Fruit fly (Drosophila melanogaster) whole organism, larva: Measurements from ENCODE around the gene CG13045.

Source experiments
- noc ChIP-seq: fragments of 200-800 bp; sonication (Bioruptor generic); optimal IDR thresholded peaks from 3 replicates; lab custom pipeline; 2019; ENCODE audit warnings: missing biosample characterization, mild to moderate bottlenecking, missing genetic modification characterization, moderate library complexity

Gene CG13045

dm6 chr3L:16281880-16282556 is 8.7 kb downstream of the CG13045 start, which contains the start of gene CG13049:
Gene CG13049, minus strand, starts transcription at chr3L:16281930.
- no peak for TF ChIP-seq noc (tag; lab: Kevin White, UChicago)

DNA sequence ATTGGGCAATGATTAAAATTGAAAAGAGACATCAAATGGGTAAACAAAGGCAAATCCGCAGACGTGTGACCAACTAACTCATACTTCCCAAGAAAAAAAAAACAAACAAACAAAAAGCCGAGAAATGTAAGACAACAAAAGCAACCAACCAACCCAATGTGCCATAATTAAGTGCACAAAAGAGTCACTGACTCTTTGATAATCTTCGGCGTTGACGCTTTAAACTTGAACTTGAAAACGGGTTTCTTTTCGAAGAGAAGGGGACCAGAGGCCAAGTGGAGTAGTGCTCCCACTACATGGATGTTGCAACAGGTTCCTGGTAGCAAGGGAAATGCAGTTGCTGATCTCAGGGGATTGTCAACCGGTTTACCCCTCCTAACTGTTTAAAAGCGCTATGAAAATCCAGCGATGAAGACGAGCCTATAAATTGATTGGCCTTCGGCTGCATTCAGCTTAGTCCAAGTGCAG is 10.7 kb downstream of the CG13045 start, which contains the start of gene CG13064:
CG13064 (plus strand) TSS at position 418 of the 468 bp plus-strand sequence.
- TF ChIP-seq noc (tag; lab: Kevin White, UChicago), result no peak

DNA sequence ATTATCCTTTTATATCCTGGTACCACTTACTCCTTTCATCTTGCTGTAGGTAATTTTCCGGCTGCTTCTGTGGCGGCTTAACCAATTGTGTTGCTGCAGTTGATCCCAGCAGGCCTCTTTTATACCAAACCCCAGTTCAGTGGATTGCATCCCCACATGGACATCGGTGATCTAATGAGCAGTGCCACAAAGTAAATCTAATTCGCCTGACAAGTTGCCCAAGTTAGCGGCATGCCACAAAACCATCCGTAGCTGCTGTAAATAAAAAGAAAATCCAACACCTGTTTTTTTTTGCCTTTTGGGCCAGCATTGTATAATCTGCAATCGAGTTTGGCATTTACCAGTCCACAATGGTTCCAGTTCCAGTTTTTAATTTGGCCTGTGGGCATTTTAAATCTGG is 11.6 kb downstream of the CG13045 start, which contains the start of gene CG13050:
CG13050 (minus strand) TSS at position 101 of the 400 bp plus-strand sequence.
- no peak for TF ChIP-seq noc (tag; lab: Kevin White, UChicago)

- TF ChIP-seq noc (tag; lab: Kevin White, UChicago), result no peak
Observed at dm6 chr3L:16277135-16277534, 13.6 kb downstream of the CG13045 start, which contains the start of gene CG13065. Gene CG13065, plus strand, starts transcription at chr3L:16277435.

DNA sequence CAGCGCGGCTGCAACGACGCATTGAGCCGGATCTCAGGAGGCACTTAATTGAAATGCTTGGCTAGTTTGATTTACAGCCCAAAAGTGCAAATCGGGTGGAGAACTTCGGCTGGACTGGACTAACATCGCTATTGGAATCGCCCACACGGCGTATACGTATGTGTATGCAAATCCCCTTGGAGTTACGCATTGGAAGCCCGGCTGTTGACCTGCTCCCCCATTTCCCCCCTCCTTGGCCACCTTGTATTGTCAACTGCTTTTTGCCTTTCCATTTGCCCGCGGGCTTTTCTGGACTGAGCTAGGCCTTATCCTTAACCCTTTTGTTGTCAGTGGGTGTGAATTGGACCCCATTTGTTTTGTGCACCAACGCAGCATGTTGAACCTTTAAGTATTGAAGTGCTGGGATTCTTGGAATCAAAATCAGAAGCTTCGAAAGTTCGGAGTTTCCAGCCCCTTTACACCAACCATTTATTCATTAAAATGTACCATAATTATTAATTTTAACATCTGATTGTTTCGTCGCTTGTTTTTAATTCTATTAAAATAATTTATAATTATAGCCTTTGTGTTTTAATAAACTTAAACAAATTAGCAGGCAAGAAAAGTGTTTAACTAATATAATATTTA is 15.2 kb downstream of the CG13045 start:
- TF ChIP-seq noc (tag; lab: Kevin White, UChicago), result no peak

- no peak for TF ChIP-seq noc (tag; lab: Kevin White, UChicago)
Observed at dm6 chr3L:16272338-16272959, 18.3 kb downstream of the CG13045 start, which contains the start of gene CG13066. Gene CG13066, plus strand, starts transcription at chr3L:16272909.

DNA sequence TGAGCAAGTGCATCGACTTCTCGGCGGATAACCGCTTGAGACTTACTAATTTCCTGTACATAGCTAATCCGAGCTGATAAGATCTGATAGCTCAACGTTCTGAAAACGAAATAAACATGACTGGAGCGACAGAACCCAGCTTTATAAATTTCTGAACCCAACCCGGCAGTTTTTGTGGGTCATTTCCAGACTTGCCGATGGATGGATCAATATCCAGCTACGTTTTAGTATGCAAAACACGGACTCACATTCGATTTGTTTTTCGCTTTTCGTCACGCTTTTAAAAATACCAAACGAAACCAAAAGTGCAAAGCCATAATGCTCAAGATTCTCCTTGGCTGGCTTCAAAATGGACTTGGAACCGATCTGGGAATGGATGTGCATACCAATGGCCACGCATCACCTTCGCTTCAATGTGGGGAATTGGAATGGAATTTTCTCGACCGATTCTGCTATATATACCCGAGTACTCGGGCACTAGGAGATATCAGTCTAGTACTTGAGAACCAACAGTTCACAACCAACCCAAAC is 19.9 kb downstream of the CG13045 start, which contains the start of the genes CG34248 and CG13067:
CG34248 (minus strand) TSS at position 101 of the 531 bp plus-strand sequence.
CG13067 (plus strand) TSS at position 481 of the 531 bp plus-strand sequence.
- TF ChIP-seq noc (tag; lab: Kevin White, UChicago), result no peak

- no peak for TF ChIP-seq noc (tag; lab: Kevin White, UChicago)
Observed at dm6 chr3L:16269092-16269491, 21.7 kb downstream of the CG13045 start, which contains the start of gene CG13068. Gene CG13068, plus strand, starts transcription at chr3L:16269392.

DNA sequence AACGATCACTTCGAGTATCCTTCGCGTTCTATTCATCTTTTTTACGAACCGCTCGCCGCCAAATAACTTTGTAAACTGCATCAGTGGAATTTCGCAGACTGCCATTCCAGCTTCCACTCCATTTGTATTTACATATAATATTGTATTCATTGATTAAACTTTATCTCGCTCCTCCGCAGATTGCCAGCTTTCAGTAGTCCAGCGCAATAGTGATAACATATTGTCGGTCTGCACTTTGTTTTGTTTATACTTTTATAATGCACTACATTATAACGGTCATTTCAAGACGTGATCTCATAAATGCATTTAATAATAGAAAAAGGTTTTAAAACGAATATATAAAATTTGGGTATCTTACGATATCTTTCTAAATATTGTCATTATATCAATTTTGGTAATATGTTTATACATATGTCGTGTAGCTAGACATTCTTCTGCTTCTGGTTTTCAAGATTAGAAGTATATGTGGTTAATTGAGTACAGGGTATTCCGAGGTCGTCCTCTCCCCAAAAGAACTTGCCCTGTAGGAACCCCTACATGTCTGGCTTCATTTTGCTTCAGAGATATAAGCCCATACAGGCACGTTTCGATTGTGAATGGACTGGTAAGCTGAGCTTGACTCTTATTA is 22.5 kb downstream of the CG13045 start, which contains the start of gene CG4950:
CG4950 (minus strand) TSS at position 51 of the 628 bp plus-strand sequence.
- no peak for TF ChIP-seq noc (tag; lab: Kevin White, UChicago)

DNA sequence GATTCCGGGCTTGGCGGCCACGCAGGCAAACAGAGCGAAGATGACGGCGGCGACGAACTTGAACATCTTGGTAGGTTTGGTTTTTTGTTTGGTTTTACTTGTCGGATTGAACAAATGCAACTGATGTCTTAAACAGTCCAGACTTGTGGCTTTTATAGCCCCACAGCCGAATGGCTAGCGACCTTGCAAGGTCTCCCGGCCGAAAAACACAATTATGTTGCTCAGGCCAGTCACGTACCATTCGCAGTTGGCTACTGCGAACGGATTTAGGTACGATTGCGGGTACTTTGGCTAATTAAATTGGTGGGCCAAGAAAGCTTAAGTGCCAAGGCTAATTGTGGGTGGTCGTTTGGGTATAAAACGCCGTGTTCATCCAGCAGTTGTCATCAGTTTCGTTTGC is 25.8 kb downstream of the CG13045 start, which contains the start of the genes CG13051 and CG13069:
CG13051 (minus strand) TSS at position 101 of the 400 bp plus-strand sequence.
CG13069 (plus strand) TSS at position 386 of the 400 bp plus-strand sequence.
- TF ChIP-seq noc (tag; lab: Kevin White, UChicago), result no peak

dm6 chr3L:16263043-16263442 is 27.7 kb downstream of the CG13045 start, which contains the start of gene CG13070:
Gene CG13070, plus strand, starts transcription at chr3L:16263343.
- TF ChIP-seq noc (tag; lab: Kevin White, UChicago), result no peak

DNA sequence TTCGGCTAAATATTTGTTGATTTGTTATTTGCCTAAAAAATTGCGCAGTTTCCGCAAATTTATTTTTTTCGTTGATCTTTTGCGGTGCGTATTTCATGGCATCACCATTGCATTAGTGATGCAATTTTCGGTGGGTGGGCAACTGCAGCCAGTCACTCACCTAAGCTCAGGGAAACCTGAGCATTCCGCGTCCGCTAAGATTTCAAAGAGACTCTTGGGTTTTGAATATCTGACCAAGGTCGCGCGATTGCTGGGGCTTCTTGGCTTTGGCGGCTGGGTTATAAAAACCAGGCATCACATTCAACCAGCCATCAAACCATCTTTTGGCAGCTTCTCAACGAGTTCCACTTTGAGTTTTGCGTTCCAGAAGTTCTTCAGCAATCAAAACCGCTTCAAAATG is 28.3 kb downstream of the CG13045 start, which contains the start of gene CG13071:
CG13071 (plus strand) TSS at position 301 of the 400 bp plus-strand sequence.
- TF ChIP-seq noc (tag; lab: Kevin White, UChicago), result no peak

- no peak for TF ChIP-seq noc (tag; lab: Kevin White, UChicago)
Observed at dm6 chr3L:16261505-16261904, 29.2 kb downstream of the CG13045 start, which contains the start of gene CG34247. Gene CG34247, minus strand, starts transcription at chr3L:16261605.

DNA sequence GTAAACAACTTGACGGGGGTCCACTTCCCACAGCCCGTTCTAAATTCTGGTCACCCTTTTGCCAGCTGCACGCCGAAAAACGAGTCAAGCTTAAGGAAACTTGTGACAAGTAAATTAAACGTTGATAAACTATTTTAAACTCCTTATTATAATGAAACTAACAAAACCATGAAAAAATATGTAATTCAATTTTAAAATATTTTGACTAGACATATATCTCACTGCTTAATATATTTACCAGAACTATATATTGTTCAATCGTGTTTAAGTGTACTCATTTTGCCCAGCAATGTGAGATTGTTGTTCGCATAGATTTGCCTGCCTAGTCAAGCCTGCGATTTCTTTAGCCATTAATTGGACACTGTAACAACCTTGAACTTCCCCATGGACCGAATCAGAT is 31.2 kb downstream of the CG13045 start, which contains the start of gene CG13053:
CG13053 (minus strand) TSS at position 171 of the 400 bp plus-strand sequence.
- TF ChIP-seq noc (tag; lab: Kevin White, UChicago), result no peak
